Fruit fly (Drosophila melanogaster) whole organism, embryonic: Measurements from ENCODE around the gene CG7739.

ENCODE experiments used
- Ada2b ChIP-seq: fragments of 200-800 bp; sonication (Bioruptor generic); IDR thresholded peaks from 2 replicates; pipeline ENCODE4 v1.3.6; 2022; ENCODE audit warnings: missing biosample characterization, missing genetic modification characterization
- Antp ChIP-seq: fragments of 200-800 bp; sonication (Bioruptor generic); optimal IDR thresholded peaks from 3 replicates; lab custom pipeline; 2016; ENCODE audit warnings: missing biosample characterization, missing genetic modification characterization
- Atf3 ChIP-seq: fragments of 200-800 bp; sonication (Bioruptor generic); optimal IDR thresholded peaks from 3 replicates; lab custom pipeline; 2016; ENCODE audit warnings: missing biosample characterization, missing genetic modification characterization
- Awh ChIP-seq: fragments of 200-800 bp; sonication (Bioruptor generic); IDR thresholded peaks from 2 replicates; pipeline ENCODE4, ENCODE4 v1.3.6; 2022; ENCODE audit warnings: missing biosample characterization, missing genetic modification characterization
- CG10321 ChIP-seq: fragments of 200-800 bp; sonication (Bioruptor generic); IDR thresholded peaks from 2 replicates; pipeline ENCODE4 v1.3.6; 2022; ENCODE audit warnings: missing biosample characterization, missing genetic modification characterization
- CG10565 ChIP-seq: fragments of 200-800 bp; sonication (Bioruptor generic); optimal IDR thresholded peaks from 3 replicates; lab custom pipeline; 2016; ENCODE audit warnings: missing biosample characterization, mild to moderate bottlenecking, missing genetic modification characterization
- CG11504 ChIP-seq: fragments of 200-800 bp; sonication (Bioruptor generic); optimal IDR thresholded peaks from 3 replicates; lab custom pipeline; 2019; ENCODE audit warnings: missing biosample characterization, mild to moderate bottlenecking, missing genetic modification characterization, moderate library complexity
- CG1233 ChIP-seq: fragments of 200-800 bp; sonication (Bioruptor generic); optimal IDR thresholded peaks from 4 replicates; lab custom pipeline; 2018; ENCODE audit warnings: missing biosample characterization, mild to moderate bottlenecking, missing genetic modification characterization
- CG13123 ChIP-seq: fragments of 200-800 bp; sonication (Bioruptor generic); optimal IDR thresholded peaks from 2 replicates; lab custom pipeline; 2016; ENCODE audit warnings: missing biosample characterization, missing genetic modification characterization
- CG13287 ChIP-seq: fragments of 200-800 bp; sonication (Bioruptor generic); IDR thresholded peaks from 2 replicates; pipeline ENCODE4 v1.3.6; 2022; ENCODE audit warnings: missing biosample characterization, missing genetic modification characterization; ENCODE audit not compliant: partially characterized antibody
- CG13424 ChIP-seq: fragments of 200-800 bp; sonication (Bioruptor generic); optimal IDR thresholded peaks from 2 replicates; lab custom pipeline; 2019; ENCODE audit warnings: missing biosample characterization, mild to moderate bottlenecking, missing genetic modification characterization, moderate library complexity
- CG14667 ChIP-seq: fragments of 200-800 bp; sonication (Bioruptor generic); IDR thresholded peaks from 2 replicates; pipeline ENCODE4 v1.3.6; 2022; ENCODE audit warnings: missing biosample characterization, missing genetic modification characterization
- CG15696 ChIP-seq: fragments of 200-800 bp; sonication (Bioruptor generic); optimal IDR thresholded peaks from 2 replicates; lab custom pipeline; 2019; ENCODE audit warnings: missing biosample characterization, mild to moderate bottlenecking, missing genetic modification characterization, moderate library complexity
- CG16863 ChIP-seq: fragments of 200-800 bp; sonication (Bioruptor generic); optimal IDR thresholded peaks from 3 replicates; lab custom pipeline; 2016; ENCODE audit warnings: missing biosample characterization, missing genetic modification characterization
- CG2116 ChIP-seq: fragments of 200-800 bp; sonication (Bioruptor generic); optimal IDR thresholded peaks from 3 replicates; lab custom pipeline; 2018; ENCODE audit warnings: missing biosample characterization, mild to moderate bottlenecking, missing genetic modification characterization
- CG2199 ChIP-seq: fragments of 200-800 bp; sonication (Bioruptor generic); IDR thresholded peaks from 3 replicates; pipeline ENCODE4 v1.3.6; 2022; ENCODE audit warnings: missing biosample characterization, missing genetic modification characterization
- CG2875 ChIP-seq: fragments of 200-800 bp; sonication (Bioruptor generic); optimal IDR thresholded peaks from 2 replicates; lab custom pipeline; 2017; ENCODE audit warnings: missing biosample characterization, mild to moderate bottlenecking, missing genetic modification characterization, missing genetic modification reagents
- CG31388 ChIP-seq: fragments of 200-800 bp; sonication (Bioruptor generic); optimal IDR thresholded peaks from 2 replicates; lab custom pipeline; 2016; ENCODE audit warnings: missing biosample characterization, missing genetic modification characterization
- CG32532 ChIP-seq: fragments of 200-800 bp; sonication (Bioruptor generic); IDR thresholded peaks from 2 replicates; pipeline ENCODE4 v1.3.6; 2022; ENCODE audit warnings: missing biosample characterization, missing genetic modification characterization
- CG6272 ChIP-seq: fragments of 200-800 bp; sonication (Bioruptor generic); IDR thresholded peaks from 2 replicates; pipeline ENCODE4 v1.3.6; 2022; ENCODE audit warnings: missing biosample characterization, missing genetic modification characterization
- CG6683 ChIP-seq: fragments of 200-800 bp; sonication (Bioruptor generic); optimal IDR thresholded peaks from 2 replicates; lab custom pipeline; 2017; ENCODE audit warnings: missing biosample characterization, mild to moderate bottlenecking, missing genetic modification characterization, missing genetic modification reagents
- CG8281 ChIP-seq: fragments of 200-800 bp; sonication (Bioruptor generic); optimal IDR thresholded peaks from 2 replicates; lab custom pipeline; 2018; ENCODE audit warnings: missing biosample characterization, mild to moderate bottlenecking, missing genetic modification characterization, moderate library complexity
- D ChIP-seq, 2 experiments: fragments of 200-800 bp in 1 of 2; fragments of >200 bp in 1 of 2; sonication (Bioruptor generic) in 1 of 2; optimal IDR thresholded peaks; 2 replicates in 1 of 2; 3 replicates in 1 of 2; lab custom pipeline; 2017; ENCODE audit warnings: mild to moderate bottlenecking in 1 of 2, missing biosample characterization in 1 of 2, missing genetic modification characterization in 1 of 2, missing genetic modification reagents in 1 of 2
- Eip74EF ChIP-seq, 2 experiments: fragments of 200-800 bp in 1 of 2; fragments of >200 bp in 1 of 2; sonication (Bioruptor generic) in 1 of 2; optimal IDR thresholded peaks; 2 replicates each; lab custom pipeline; 2017 to 2019; ENCODE audit warnings: missing biosample characterization in 2 of 2, missing genetic modification characterization in 2 of 2, mild to moderate bottlenecking in 1 of 2, moderate library complexity in 1 of 2
- Elba2 ChIP-seq: fragments of 200-800 bp; sonication (Bioruptor generic); optimal IDR thresholded peaks from 3 replicates; lab custom pipeline; 2016; ENCODE audit warnings: missing biosample characterization, missing genetic modification characterization
- Ets65A ChIP-seq: fragments of 200-800 bp; sonication (Bioruptor generic); peaks from one replicate; lab custom pipeline; 2016; ENCODE audit warnings: missing biosample characterization, missing genetic modification characterization
- Ets97D ChIP-seq: fragments of 200-800 bp; sonication (Bioruptor generic); optimal IDR thresholded peaks from 3 replicates; lab custom pipeline; 2016; ENCODE audit warnings: missing biosample characterization, missing genetic modification characterization
- H2.0 ChIP-seq: fragments of 200-800 bp; sonication (Bioruptor generic); IDR thresholded peaks from 2 replicates; pipeline ENCODE4 v1.3.6; 2022; ENCODE audit warnings: missing biosample characterization, missing genetic modification characterization
- HHEX ChIP-seq: fragments of 200-800 bp; sonication (Bioruptor generic); optimal IDR thresholded peaks from 3 replicates; lab custom pipeline; 2017; ENCODE audit warnings: missing biosample characterization, mild to moderate bottlenecking, missing genetic modification characterization, missing genetic modification reagents
- Lim3 ChIP-seq: fragments of 200-800 bp; sonication (Bioruptor generic); IDR thresholded peaks from 2 replicates; pipeline ENCODE4 v1.3.6; 2022; ENCODE audit warnings: missing biosample characterization, missing genetic modification characterization
- MBD-R2 ChIP-seq: fragments of 200-800 bp; sonication (Bioruptor generic); IDR thresholded peaks from 2 replicates; pipeline ENCODE4 v1.3.6; 2022; ENCODE audit warnings: missing biosample characterization, missing genetic modification characterization
- Sox100B ChIP-seq: fragments of 200-800 bp; sonication (Bioruptor generic); optimal IDR thresholded peaks from 3 replicates; lab custom pipeline; 2018; ENCODE audit warnings: missing biosample characterization, mild to moderate bottlenecking, missing genetic modification characterization
- Vsx1 ChIP-seq: fragments of 200-800 bp; sonication (Bioruptor generic); optimal IDR thresholded peaks from 2 replicates; lab custom pipeline; 2017; ENCODE audit warnings: missing biosample characterization, mild to moderate bottlenecking, missing genetic modification characterization, missing genetic modification reagents
- abd-A ChIP-seq: fragments of 200-800 bp; sonication (Bioruptor generic); optimal IDR thresholded peaks from 3 replicates; lab custom pipeline; 2019; ENCODE audit warnings: missing biosample characterization, mild to moderate bottlenecking, missing genetic modification characterization, moderate library complexity
- cad ChIP-seq: fragments of >200 bp; optimal IDR thresholded peaks from 2 replicates; lab custom pipeline; 2017; ENCODE audit warnings: missing biosample characterization, missing genetic modification characterization
- corto ChIP-seq: fragments of 200-800 bp; sonication (Bioruptor generic); optimal IDR thresholded peaks from 2 replicates; lab custom pipeline; 2016; ENCODE audit warnings: missing biosample characterization, mild to moderate bottlenecking, missing genetic modification characterization, moderate library complexity
- crol ChIP-seq: fragments of 200-800 bp; sonication (Bioruptor generic); IDR thresholded peaks from 2 replicates; pipeline ENCODE4 v1.3.6; 2022; ENCODE audit warnings: missing biosample characterization, missing genetic modification characterization
- dmrt99B ChIP-seq: fragments of 200-800 bp; sonication (Bioruptor generic); optimal IDR thresholded peaks from 2 replicates; lab custom pipeline; 2018; ENCODE audit warnings: missing biosample characterization, mild to moderate bottlenecking, missing genetic modification characterization, moderate library complexity
- en ChIP-seq: fragments of 200-800 bp; sonication (Bioruptor generic); optimal IDR thresholded peaks from 2 replicates; lab custom pipeline; 2016; ENCODE audit warnings: missing biosample characterization, missing genetic modification characterization
- gcm ChIP-seq: fragments of 200-800 bp; sonication (Bioruptor generic); optimal IDR thresholded peaks from 2 replicates; lab custom pipeline; 2019; ENCODE audit warnings: missing biosample characterization, mild to moderate bottlenecking, missing genetic modification characterization, moderate library complexity
- h ChIP-seq: fragments of >200 bp; optimal IDR thresholded peaks from 2 replicates; lab custom pipeline; 2017
- maf-S ChIP-seq: fragments of 200-800 bp; sonication (Bioruptor generic); optimal IDR thresholded peaks from 2 replicates; lab custom pipeline; 2016; ENCODE audit warnings: missing biosample characterization, missing genetic modification characterization
- pita ChIP-seq: fragments of 200-800 bp; sonication (Bioruptor generic); optimal IDR thresholded peaks from 2 replicates; lab custom pipeline; 2017; ENCODE audit warnings: missing biosample characterization, mild to moderate bottlenecking, missing genetic modification characterization
- sens ChIP-seq: fragments of 200-800 bp; sonication (Bioruptor generic); peaks from one replicate; lab custom pipeline; 2016; ENCODE audit warnings: missing biosample characterization, missing genetic modification characterization
- seq ChIP-seq: fragments of 200-800 bp; sonication (Bioruptor generic); IDR thresholded peaks from 2 replicates; pipeline ENCODE4 v1.3.6; 2022; ENCODE audit warnings: missing biosample characterization, missing genetic modification characterization
- sima ChIP-seq: fragments of 200-800 bp; sonication (Bioruptor generic); optimal IDR thresholded peaks from 2 replicates; lab custom pipeline; 2016; ENCODE audit warnings: missing biosample characterization, missing genetic modification characterization
- sob ChIP-seq: fragments of 200-800 bp; sonication (Bioruptor generic); IDR thresholded peaks from 2 replicates; pipeline ENCODE4 v1.3.6; 2022; ENCODE audit warnings: missing biosample characterization, missing genetic modification characterization
- tgo ChIP-seq: fragments of 200-800 bp; sonication (Bioruptor generic); IDR thresholded peaks from 3 replicates; pipeline ENCODE4 v1.3.6; 2022; ENCODE audit warnings: missing biosample characterization, missing genetic modification characterization
- z ChIP-seq: fragments of 200-800 bp; sonication (Bioruptor generic); IDR thresholded peaks from 3 replicates; pipeline ENCODE4 v1.3.6; 2022; ENCODE audit warnings: missing biosample characterization, missing genetic modification characterization

The CG7739 gene

DNA sequence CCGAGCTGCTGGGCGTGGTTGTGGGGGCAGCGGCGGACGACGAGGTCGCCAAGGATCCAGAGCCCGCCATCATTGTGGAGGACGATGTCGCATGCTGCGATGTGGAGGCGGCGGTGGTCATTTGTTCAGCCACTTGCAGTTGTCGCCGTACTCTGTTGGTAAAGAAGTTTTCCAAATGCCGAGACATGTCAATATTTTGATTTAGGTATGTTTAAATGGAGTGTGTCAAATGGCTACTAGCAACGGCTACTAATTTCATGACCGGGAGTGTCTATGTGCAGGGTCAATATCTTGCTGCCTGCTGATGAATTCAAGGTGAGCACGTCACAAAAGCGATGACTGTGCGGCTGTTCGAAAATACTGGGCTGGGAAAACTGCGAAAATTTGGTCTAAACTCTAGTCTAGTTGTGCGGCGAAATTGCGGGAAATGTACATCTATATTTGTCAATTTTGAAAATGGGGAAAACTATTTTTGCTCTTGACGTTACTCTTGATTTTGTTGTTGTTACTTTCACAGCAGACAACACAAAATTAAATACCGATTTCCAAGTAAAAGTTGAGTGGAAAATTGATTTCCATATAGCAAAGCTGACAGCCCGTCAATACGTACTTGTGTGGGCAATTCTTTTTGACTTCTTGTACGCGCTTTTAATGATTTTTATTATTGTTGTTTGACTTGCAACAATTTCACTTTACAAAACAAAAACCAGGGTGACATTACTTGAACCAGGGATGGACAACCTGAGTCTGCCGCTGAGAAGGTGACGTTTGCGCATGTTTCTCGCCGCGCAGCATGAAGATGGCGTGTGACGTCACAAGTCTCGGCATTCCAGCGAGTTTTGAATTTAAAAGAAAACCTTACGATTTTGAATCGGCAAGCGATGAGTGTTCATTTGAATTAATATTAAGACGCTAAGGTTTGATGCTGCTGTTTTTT is 24.8 kb upstream of the CG7739 start, which contains the start of gene CG7656:
Gene CG7656 (minus strand): TSS at position 731 of the 937 bp plus-strand sequence.
- TF ChIP-seq pita (GFP tag; lab: Kevin White, UChicago): no peak
- peak; percentile 28; the same call in 1 of the 2 replicates for TF ChIP-seq CG14667
- peak; percentile 47; the same call in 1 of the 2 replicates for TF ChIP-seq CG6272 (GFP tag; lab: Robert Waterston, UW)
- peak; percentile 60 for TF ChIP-seq Ets97D
- peak; percentile 68 for TF ChIP-seq CG16863
- peak; percentile 75 for TF ChIP-seq sob (GFP tag; lab: Robert Waterston, UW)
- no peak for TF ChIP-seq HHEX
- TF ChIP-seq H2.0 (GFP tag; lab: Robert Waterston, UW): peak; percentile 61
- peak; percentile 35 for TF ChIP-seq CG13424
- no peak for TF ChIP-seq crol
- no peak for TF ChIP-seq Elba2 (GFP tag; lab: Kevin White, UChicago)
- TF ChIP-seq dmrt99B (tag; lab: Kevin White, UChicago): peak; percentile 50
- peak; percentile 35 for TF ChIP-seq CG2875 (GFP tag; lab: Kevin White, UChicago)
- peak; percentile 70; the same call in 1 of the 3 replicates for TF ChIP-seq CG2199 (GFP tag; lab: Robert Waterston, UW)
- peak; percentile 20 for TF ChIP-seq CG13123
- TF ChIP-seq sens (GFP tag; lab: Kevin White, UChicago): peak; percentile 95
- TF ChIP-seq Antp (GFP tag; lab: Kevin White, UChicago): peak; percentile 89
- TF ChIP-seq Sox100B (GFP tag; lab: Kevin White, UChicago): no peak
- no peak for TF ChIP-seq z
- no peak for TF ChIP-seq gcm (GFP tag; lab: Kevin White, UChicago)
- TF ChIP-seq Ada2b: peak; percentile 60; the same call in 1 of the 2 replicates
- TF ChIP-seq Lim3 (GFP tag; lab: Robert Waterston, UW): no peak
- no peak; the same call in 1 of the 2 replicates for TF ChIP-seq CG13287 (GFP tag; lab: Robert Waterston, UW)
- peak; percentile 45; the same call in 1 of the 2 replicates for TF ChIP-seq CG10321 (GFP tag; lab: Robert Waterston, UW)
- TF ChIP-seq sima (GFP tag; lab: Kevin White, UChicago): no peak
- TF ChIP-seq en (GFP tag; lab: Kevin White, UChicago): peak; percentile 25
- TF ChIP-seq CG6683 (GFP tag; lab: Kevin White, UChicago): no peak
- no peak for TF ChIP-seq Eip74EF (GFP tag; optimal IDR thresholded peaks at IDR 0.05; lab: Kevin White, UChicago)
- TF ChIP-seq D (optimal IDR thresholded peaks at IDR 0.05; lab: Kevin White, UChicago): no peak
- no peak for TF ChIP-seq D (GFP tag; optimal IDR thresholded peaks at IDR 0.05; lab: Kevin White, UChicago)
- TF ChIP-seq seq: peak; percentile 53; the same call in 1 of the 2 replicates
- no peak for TF ChIP-seq CG31388 (GFP tag; lab: Kevin White, UChicago)
- TF ChIP-seq Vsx1 (GFP tag; lab: Kevin White, UChicago): no peak
- peak; percentile 75 for TF ChIP-seq CG32532 (GFP tag; lab: Robert Waterston, UW)
- peak; percentile 68 for TF ChIP-seq maf-S (GFP tag; lab: Kevin White, UChicago)
- no peak for TF ChIP-seq cad (GFP tag; lab: Kevin White, UChicago)
- TF ChIP-seq MBD-R2 (GFP tag; lab: Robert Waterston, UW): peak; percentile 86
- peak; percentile 74 for TF ChIP-seq Awh (GFP tag; lab: Robert Waterston, UW)
- TF ChIP-seq CG15696 (tag; lab: Kevin White, UChicago): peak; percentile 37
- TF ChIP-seq Ets65A (GFP tag; lab: Kevin White, UChicago): peak; percentile 96
- TF ChIP-seq CG2116 (GFP tag; lab: Kevin White, UChicago): peak; percentile 51
- TF ChIP-seq h (lab: Kevin White, UChicago): no peak
- TF ChIP-seq CG10565 (GFP tag; lab: Kevin White, UChicago): no peak
- no peak for TF ChIP-seq CG1233 (GFP tag; lab: Kevin White, UChicago)
- no peak for TF ChIP-seq CG8281 (tag; lab: Kevin White, UChicago)
- TF ChIP-seq tgo (GFP tag; lab: Robert Waterston, UW): no peak
- TF ChIP-seq Atf3 (GFP tag; lab: Kevin White, UChicago): peak; percentile 70
- no peak for TF ChIP-seq corto (GFP tag; lab: Kevin White, UChicago)
- peak; percentile 41 for TF ChIP-seq CG11504 (tag; lab: Kevin White, UChicago)
- TF ChIP-seq abd-A (tag; lab: Kevin White, UChicago): no peak
